Fruit fly (Drosophila melanogaster): ENCODE results near the gene S1P.

DNA sequence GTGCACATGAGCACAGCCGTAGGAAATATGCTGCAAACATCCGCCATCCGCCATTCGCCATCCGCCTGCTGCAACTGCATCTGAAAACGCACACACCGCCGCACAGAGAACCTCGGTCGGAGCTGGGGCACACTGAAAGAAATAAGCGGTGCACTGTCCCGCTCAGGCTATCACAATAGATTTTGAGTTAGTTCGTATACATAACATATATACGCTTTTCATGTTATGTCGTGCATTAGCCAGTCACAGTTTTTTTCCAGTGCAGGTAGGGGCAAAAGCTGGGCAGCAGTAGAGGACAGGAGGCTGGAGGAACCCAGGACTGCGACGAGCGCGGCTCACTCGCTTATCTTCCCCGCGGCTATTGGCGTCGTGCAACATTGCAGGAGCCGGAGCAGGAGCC, 22.8 kb downstream of the S1P start:
- TF ChIP-seq Myc (optimal IDR thresholded peaks at IDR 0.05) (no peak), Sin3A (optimal IDR thresholded peaks at IDR 0.05) (no peak)

All from Kc167 (cell line).